Fruit fly (Drosophila melanogaster) whole organism, embryonic: ENCODE results near the gene Dad1.

Experiments
- CG1024 ChIP-seq: fragments of 200-800 bp; sonication (Bioruptor generic); IDR thresholded peaks from 2 replicates; pipeline ENCODE4 v1.3.6; 2022; ENCODE audit warnings: missing biosample characterization, missing genetic modification characterization
- CG10321 ChIP-seq: fragments of 200-800 bp; sonication (Bioruptor generic); IDR thresholded peaks from 2 replicates; pipeline ENCODE4 v1.3.6; 2022; ENCODE audit warnings: missing biosample characterization, missing genetic modification characterization
- CG10979 ChIP-seq: fragments of 200-800 bp; sonication (Bioruptor generic); optimal IDR thresholded peaks from 2 replicates; lab custom pipeline; 2018; ENCODE audit warnings: missing biosample characterization, mild to moderate bottlenecking, missing genetic modification characterization, moderate library complexity
- CG12104 ChIP-seq: fragments of 200-800 bp; sonication (Bioruptor generic); optimal IDR thresholded peaks from 3 replicates; lab custom pipeline; 2016; ENCODE audit warnings: missing biosample characterization, missing genetic modification characterization
- CG15011 ChIP-seq: fragments of 200-800 bp; sonication (Bioruptor generic); optimal IDR thresholded peaks from 3 replicates; lab custom pipeline; 2018; ENCODE audit warnings: missing biosample characterization, mild to moderate bottlenecking, missing genetic modification characterization
- CG15073 ChIP-seq: fragments of 200-800 bp; sonication (Bioruptor generic); optimal IDR thresholded peaks from 2 replicates; lab custom pipeline; 2016; ENCODE audit warnings: missing biosample characterization, missing genetic modification characterization
- CG15696 ChIP-seq: fragments of 200-800 bp; sonication (Bioruptor generic); optimal IDR thresholded peaks from 2 replicates; lab custom pipeline; 2019; ENCODE audit warnings: missing biosample characterization, mild to moderate bottlenecking, missing genetic modification characterization, moderate library complexity
- CG17328 ChIP-seq: fragments of 200-800 bp; sonication (Bioruptor generic); IDR thresholded peaks from 2 replicates; pipeline ENCODE4 v1.3.6; 2022; ENCODE audit warnings: missing biosample characterization, missing genetic modification characterization
- CG18599 ChIP-seq: fragments of 200-800 bp; sonication (Bioruptor generic); optimal IDR thresholded peaks from 3 replicates; lab custom pipeline; 2017; ENCODE audit warnings: missing biosample characterization, missing genetic modification characterization, mild to moderate bottlenecking, moderate library complexity, missing genetic modification reagents
- CG31224 ChIP-seq: fragments of 200-800 bp; sonication (Bioruptor generic); IDR thresholded peaks from 2 replicates; pipeline ENCODE4 v1.3.6; 2022; ENCODE audit warnings: missing biosample characterization, missing genetic modification characterization
- CG34422 ChIP-seq: fragments of 200-800 bp; sonication (Bioruptor generic); IDR thresholded peaks from 3 replicates; pipeline ENCODE4 v1.3.6; 2022; ENCODE audit warnings: missing biosample characterization, missing genetic modification characterization
- CG3726 ChIP-seq: fragments of 200-800 bp; sonication (Bioruptor generic); IDR thresholded peaks from 3 replicates; pipeline ENCODE4, ENCODE4 v1.3.6; 2022; ENCODE audit warnings: missing biosample characterization, missing genetic modification characterization
- CG9876 ChIP-seq: fragments of 200-800 bp; sonication (Bioruptor generic); optimal IDR thresholded peaks from 2 replicates; lab custom pipeline; 2016; ENCODE audit warnings: missing biosample characterization, missing genetic modification characterization
- Dad ChIP-seq: fragments of 200-800 bp; sonication (Bioruptor generic); optimal IDR thresholded peaks from 3 replicates; lab custom pipeline; 2016; ENCODE audit warnings: missing biosample characterization, missing genetic modification characterization
- Ets97D ChIP-seq: fragments of 200-800 bp; sonication (Bioruptor generic); optimal IDR thresholded peaks from 3 replicates; lab custom pipeline; 2016; ENCODE audit warnings: missing biosample characterization, missing genetic modification characterization
- Gug ChIP-seq: fragments of 200-800 bp; sonication (Bioruptor generic); IDR thresholded peaks from 4 replicates; pipeline ENCODE4 v1.3.6; 2022; ENCODE audit warnings: missing biosample characterization, missing genetic modification characterization
- HLH4C ChIP-seq: fragments of 200-800 bp; sonication (Bioruptor generic); IDR thresholded peaks from 3 replicates; pipeline ENCODE4 v1.3.6; 2022; ENCODE audit warnings: missing biosample characterization, missing genetic modification characterization; ENCODE audit not compliant: partially characterized antibody
- HLHmδ ChIP-seq: fragments of 200-800 bp; sonication (Bioruptor generic); optimal IDR thresholded peaks from 2 replicates; lab custom pipeline; 2018; ENCODE audit warnings: missing biosample characterization, mild to moderate bottlenecking, missing genetic modification characterization, moderate library complexity
- MBD-R2 ChIP-seq: fragments of 200-800 bp; sonication (Bioruptor generic); IDR thresholded peaks from 2 replicates; pipeline ENCODE4 v1.3.6; 2022; ENCODE audit warnings: missing biosample characterization, missing genetic modification characterization
- Med ChIP-seq: fragments of 200-800 bp; sonication (Bioruptor generic); peaks from one replicate; lab custom pipeline; 2016; ENCODE audit warnings: missing biosample characterization, missing genetic modification characterization, mild to moderate bottlenecking, inconsistent platforms, moderate library complexity
- Optix ChIP-seq: fragments of 200-800 bp; sonication (Bioruptor generic); IDR thresholded peaks from 3 replicates; pipeline ENCODE4 v1.3.6; 2022; ENCODE audit warnings: missing biosample characterization, missing genetic modification characterization
- amos ChIP-seq: fragments of 200-800 bp; sonication (Bioruptor generic); IDR thresholded peaks from 2 replicates; pipeline ENCODE4 v1.3.6; 2022; ENCODE audit warnings: missing biosample characterization, missing genetic modification characterization; ENCODE audit not compliant: partially characterized antibody
- chif ChIP-seq, 2 experiments: fragments of 200-800 bp; sonication (Bioruptor generic); optimal IDR thresholded peaks; 3 replicates each; lab custom pipeline; 2016; ENCODE audit warnings: missing biosample characterization in 2 of 2, missing genetic modification characterization in 2 of 2
- chinmo ChIP-seq: fragments of 200-800 bp; sonication (Bioruptor generic); IDR thresholded peaks from 4 replicates; pipeline ENCODE4 v1.3.6; 2022; ENCODE audit warnings: missing biosample characterization, missing genetic modification characterization; ENCODE audit not compliant: partially characterized antibody
- dan ChIP-seq: fragments of 200-800 bp; sonication (Bioruptor generic); IDR thresholded peaks from 2 replicates; pipeline ENCODE4 v1.3.6; 2022; ENCODE audit warnings: missing biosample characterization, missing genetic modification characterization
- fd3F ChIP-seq: fragments of 200-800 bp; sonication (Bioruptor generic); optimal IDR thresholded peaks from 2 replicates; lab custom pipeline; 2018; ENCODE audit warnings: missing biosample characterization, mild to moderate bottlenecking, missing genetic modification characterization, moderate library complexity
- fru ChIP-seq: fragments of >200 bp; optimal IDR thresholded peaks from 2 replicates; lab custom pipeline; 2017
- gce ChIP-seq: fragments of 200-800 bp; sonication (Bioruptor generic); IDR thresholded peaks from 3 replicates; pipeline ENCODE4 v1.3.6; 2022; ENCODE audit warnings: missing biosample characterization, missing genetic modification characterization
- hb ChIP-seq: fragments of 200-800 bp; sonication (Bioruptor generic); IDR thresholded peaks from 3 replicates; pipeline ENCODE4 v1.3.6; 2022; ENCODE audit warnings: missing biosample characterization, missing genetic modification characterization; ENCODE audit not compliant: partially characterized antibody
- jing ChIP-seq: fragments of 200-800 bp; sonication (Bioruptor generic); optimal IDR thresholded peaks from 2 replicates; lab custom pipeline; 2018; ENCODE audit warnings: missing biosample characterization, mild to moderate bottlenecking, missing genetic modification characterization
- kah ChIP-seq: fragments of 200-800 bp; sonication (Bioruptor generic); optimal IDR thresholded peaks from 2 replicates; lab custom pipeline; 2018; ENCODE audit warnings: missing biosample characterization, mild to moderate bottlenecking, missing genetic modification characterization
- kni ChIP-seq: fragments of 200-800 bp; sonication (Bioruptor generic); optimal IDR thresholded peaks from 3 replicates; lab custom pipeline; 2017; ENCODE audit warnings: mild to moderate bottlenecking, missing biosample characterization, missing genetic modification reagents, missing genetic modification characterization
- lmd ChIP-seq: fragments of 200-800 bp; sonication (Bioruptor generic); IDR thresholded peaks from 2 replicates; pipeline ENCODE4 v1.3.6; 2022; ENCODE audit warnings: missing biosample characterization, missing genetic modification characterization
- nerfin-1 ChIP-seq: fragments of 200-800 bp; sonication (Bioruptor generic); optimal IDR thresholded peaks from 3 replicates; lab custom pipeline; 2019; ENCODE audit warnings: missing biosample characterization, mild to moderate bottlenecking, missing genetic modification characterization, moderate library complexity
- peb ChIP-seq: fragments of 200-800 bp; sonication (Bioruptor generic); IDR thresholded peaks from 2 replicates; pipeline ENCODE4 v1.3.6; 2022; ENCODE audit warnings: missing biosample characterization, missing genetic modification characterization
- pros ChIP-seq: fragments of 200-800 bp; sonication (Bioruptor generic); optimal IDR thresholded peaks from 3 replicates; lab custom pipeline; 2019; ENCODE audit warnings: missing biosample characterization, mild to moderate bottlenecking, missing genetic modification characterization, moderate library complexity
- scrt ChIP-seq: fragments of 200-800 bp; sonication (Bioruptor generic); optimal IDR thresholded peaks from 2 replicates; lab custom pipeline; 2018; ENCODE audit warnings: missing biosample characterization, mild to moderate bottlenecking, missing genetic modification characterization, moderate library complexity
- slou ChIP-seq: fragments of 200-800 bp; sonication (Bioruptor generic); optimal IDR thresholded peaks from 3 replicates; lab custom pipeline; 2016; ENCODE audit warnings: missing biosample characterization, missing genetic modification characterization
- sna ChIP-seq: fragments of 200-800 bp; sonication (Bioruptor generic); IDR thresholded peaks from 2 replicates; pipeline ENCODE4 v1.3.6; 2022; ENCODE audit warnings: missing biosample characterization, missing genetic modification characterization; ENCODE audit not compliant: partially characterized antibody
- vvl ChIP-seq: fragments of 200-800 bp; sonication (Bioruptor generic); IDR thresholded peaks from 2 replicates; pipeline ENCODE4 v1.3.6; 2022; ENCODE audit warnings: missing biosample characterization, missing genetic modification characterization
- wek ChIP-seq: fragments of 200-800 bp; sonication (Bioruptor generic); optimal IDR thresholded peaks from 3 replicates; lab custom pipeline; 2018; ENCODE audit warnings: missing biosample characterization, mild to moderate bottlenecking, missing genetic modification characterization, moderate library complexity
- z ChIP-seq: fragments of 200-800 bp; sonication (Bioruptor generic); IDR thresholded peaks from 3 replicates; pipeline ENCODE4 v1.3.6; 2022; ENCODE audit warnings: missing biosample characterization, missing genetic modification characterization
- zf30C ChIP-seq: fragments of 200-800 bp; sonication (Bioruptor generic); optimal IDR thresholded peaks from 3 replicates; lab custom pipeline; 2018; ENCODE audit warnings: missing biosample characterization, mild to moderate bottlenecking, missing genetic modification characterization

Dad1 gene

dm6 chr2L:8416350-8417046 lies 32.6 kb upstream of the Dad1 start (continued):
- no peak for TF ChIP-seq fd3F (GFP tag; lab: Kevin White, UChicago)
- 0 out of 3 replicates have a peak, but pooled peaks have one; percentile 34 for TF ChIP-seq HLH4C
- TF ChIP-seq pros (GFP tag; lab: Kevin White, UChicago): peak; percentile 89
- TF ChIP-seq vvl (GFP tag; lab: Robert Waterston, UW): no peak
- TF ChIP-seq MBD-R2 (GFP tag; lab: Robert Waterston, UW): no peak
- TF ChIP-seq Gug (GFP tag; lab: Robert Waterston, UW): no peak
- no peak for TF ChIP-seq sna (GFP tag; lab: Robert Waterston, UW)
- TF ChIP-seq Optix (GFP tag; lab: Robert Waterston, UW): no peak
- no peak for TF ChIP-seq CG12104
- no peak for TF ChIP-seq CG15011 (GFP tag; lab: Kevin White, UChicago)
- peak; percentile 57 for TF ChIP-seq fru (lab: Kevin White, UChicago)
- no peak for TF ChIP-seq dan (GFP tag; lab: Robert Waterston, UW)
- TF ChIP-seq CG17328: no peak
- TF ChIP-seq amos (GFP tag; lab: Robert Waterston, UW): 0 out of 2 replicates have a peak, but pooled peaks have one; percentile 17
- no peak for TF ChIP-seq jing (GFP tag; lab: Kevin White, UChicago)
- TF ChIP-seq CG3726 (GFP tag; lab: Robert Waterston, UW): no peak
- TF ChIP-seq z (GFP tag; lab: Robert Waterston, UW): peak; percentile 70; the same call in 2 of the 3 replicates
- TF ChIP-seq CG31224 (GFP tag; lab: Robert Waterston, UW): no peak
- 0 out of 2 replicates have a peak, but pooled peaks have one; percentile 11 for TF ChIP-seq CG1024
- no peak for TF ChIP-seq CG9876
- peak; percentile 24; the same call in 1 of the 2 replicates for TF ChIP-seq CG10321
- no peak for TF ChIP-seq CG15073
- TF ChIP-seq chinmo (GFP tag; lab: Robert Waterston, UW): 0 out of 4 replicates have a peak, but pooled peaks have one; percentile 16
- TF ChIP-seq CG34422 (GFP tag; lab: Robert Waterston, UW): peak; percentile 43; the same call in 1 of the 3 replicates
- no peak for TF ChIP-seq zf30C (GFP tag; lab: Kevin White, UChicago)
- no peak for TF ChIP-seq peb (GFP tag; lab: Robert Waterston, UW)
- no peak for TF ChIP-seq kah (GFP tag; lab: Kevin White, UChicago)
- peak; percentile 80 for TF ChIP-seq Med
- peak; percentile 58 for TF ChIP-seq HLHmδ (GFP tag; lab: Kevin White, UChicago)
- TF ChIP-seq kni (GFP tag; lab: Kevin White, UChicago): peak; percentile 40
- 0 out of 3 replicates have a peak, but pooled peaks have one; percentile 39 for TF ChIP-seq gce (GFP tag; lab: Robert Waterston, UW)
- no peak for TF ChIP-seq Dad (GFP tag; lab: Kevin White, UChicago)
- peak; percentile 2 for TF ChIP-seq nerfin-1 (tag; lab: Kevin White, UChicago)
- TF ChIP-seq hb: no peak
- no peak for TF ChIP-seq scrt (GFP tag; lab: Kevin White, UChicago)
- peak; percentile 26 for TF ChIP-seq CG18599
- peak; percentile 32 for TF ChIP-seq CG15696 (tag; lab: Kevin White, UChicago)
- peak; percentile 4 for TF ChIP-seq Ets97D
- TF ChIP-seq wek: peak; percentile 36
- TF ChIP-seq CG10979 (tag; lab: Kevin White, UChicago): no peak
- TF ChIP-seq slou (GFP tag; lab: Kevin White, UChicago): no peak
- TF ChIP-seq lmd (GFP tag; lab: Robert Waterston, UW): no peak
- no peak for TF ChIP-seq chif (GFP tag; optimal IDR thresholded peaks at IDR 0.05; lab: Kevin White, UChicago)
